Worm (Caenorhabditis elegans): ENCODE data around the gene M01G5.1.

ce11 chrIII:1528423-1528822 lies 32.2 kb downstream of the M01G5.1 start:
- no peak for TF ChIP-seq mdl-1 (tag; optimal IDR thresholded peaks at IDR 0.05)
- no peak for TF ChIP-seq lin-39 (tag; optimal IDR thresholded peaks at IDR 0.05)
- no peak for TF ChIP-seq pha-4 (GFP tag; IDR thresholded peaks at IDR 0.05)
- no peak for TF ChIP-seq pha-4 (tag; optimal IDR thresholded peaks at IDR 0.05)
- TF ChIP-seq daf-16 (GFP tag; optimal IDR thresholded peaks at IDR 0.05) = no peak
- TF ChIP-seq daf-16 (tag; optimal IDR thresholded peaks at IDR 0.05) = no peak
